Worm (Caenorhabditis elegans) whole organism, L4 larva: ENCODE results near the gene Y53C12A.8.

Experiments used
- ama-1 ChIP-seq: fragments of 150-350 bp; optimal IDR thresholded peaks from 2 replicates; lab custom pipeline; 2014; ENCODE audit warnings: inconsistent platforms, mixed read lengths
- ceh-28 ChIP-seq: fragments of 150-350 bp; optimal IDR thresholded peaks from 2 replicates; lab custom pipeline; 2014; ENCODE audit warnings: missing biosample characterization, missing genetic modification reagents, missing genetic modification characterization
- ceh-62 ChIP-seq: sonication (generic microtip); optimal IDR thresholded peaks from 2 replicates; lab custom pipeline; 2017; ENCODE audit warnings: missing biosample characterization, missing genetic modification characterization
- ces-1 ChIP-seq: fragments of 150-350 bp; sonication (generic microtip); optimal IDR thresholded peaks from 4 replicates; lab custom pipeline; 2014; ENCODE audit warnings: missing biosample characterization, missing genetic modification reagents, missing genetic modification characterization
- nhr-77 ChIP-seq: fragments of 150-350 bp; optimal IDR thresholded peaks from 2 replicates; lab custom pipeline; 2014; ENCODE audit warnings: missing biosample characterization, missing genetic modification characterization
- pha-4 ChIP-seq, 2 experiments: fragments of 150-350 bp in 1 of 2; fragments of 200-800 bp in 1 of 2; sonication (Bioruptor generic) in 1 of 2; IDR thresholded peaks in 1 of 2; optimal IDR thresholded peaks in 1 of 2; 2 replicates each; pipeline versions ENCODE4 v1.3.6 to Lab custom; 2014 to 2022; ENCODE audit warnings: missing genetic modification characterization in 2 of 2, missing genetic modification reagents in 2 of 2, missing biosample characterization in 1 of 2, missing compliant biosample characterization in 1 of 2
- set-16 ChIP-seq: fragments of 200-800 bp; sonication (Bioruptor generic); IDR thresholded peaks from 2 replicates; pipeline ENCODE4 v1.3.6; 2022; ENCODE audit warnings: missing genetic modification reagents, missing genetic modification characterization, missing compliant biosample characterization
- skn-1 ChIP-seq: fragments of 150-350 bp; optimal IDR thresholded peaks from 2 replicates; lab custom pipeline; 2014; ENCODE audit warnings: missing biosample characterization, missing genetic modification characterization

ce11 chrII:9729196-9729595 is 28.9 kb upstream of the Y53C12A.8 start:
- TF ChIP-seq ces-1 (GFP tag; lab: Kevin White, UChicago) (no peak), pha-4 (GFP tag; IDR thresholded peaks at IDR 0.05; lab: Robert Waterston, UW) (no peak), pha-4 (tag; optimal IDR thresholded peaks at IDR 0.05; lab: Kevin White, UChicago) (no peak), nhr-77 (tag; lab: Kevin White, UChicago) (no peak), ceh-62 (tag; lab: Kevin White, UChicago) (no peak), skn-1 (no peak), set-16 (no peak), ama-1 (lab: Kevin White, UChicago) (no peak), ceh-28 (tag; lab: Kevin White, UChicago) (no peak)
